Worm (Caenorhabditis elegans) whole organism, early embryonic: ENCODE results near the gene Y45F10D.7.

Experiments
- B0310.2 ChIP-seq: sonication (generic microtip); optimal IDR thresholded peaks from 2 replicates; lab custom pipeline; 2016; ENCODE audit warnings: mild to moderate bottlenecking, missing genetic modification characterization, missing compliant biosample characterization
- aly-1 ChIP-seq: sonication (generic microtip); optimal IDR thresholded peaks from 2 replicates; lab custom pipeline; 2016; ENCODE audit warnings: missing genetic modification characterization, missing compliant biosample characterization
- ama-1 ChIP-seq: fragments of 150-350 bp; optimal IDR thresholded peaks from 2 replicates; lab custom pipeline; 2014
- ceh-36 ChIP-seq: sonication (generic microtip); optimal IDR thresholded peaks from 2 replicates; lab custom pipeline; 2016; ENCODE audit warnings: missing genetic modification characterization, inconsistent platforms, missing compliant biosample characterization
- ets-7 ChIP-seq: sonication (generic microtip); optimal IDR thresholded peaks from 2 replicates; lab custom pipeline; 2016; ENCODE audit warnings: missing genotype, missing genetic modification characterization, missing compliant biosample characterization
- flt-1 ChIP-seq: fragments of 200-800 bp; sonication (Bioruptor generic); IDR thresholded peaks from 2 replicates; pipeline ENCODE4 v1.3.6; 2022; ENCODE audit warnings: missing genetic modification characterization, missing compliant biosample characterization
- hmbx-1 ChIP-seq: sonication (generic microtip); optimal IDR thresholded peaks from 2 replicates; lab custom pipeline; 2016; ENCODE audit warnings: mild to moderate bottlenecking, missing genetic modification characterization, missing compliant biosample characterization
- hmg-4 ChIP-seq: fragments of 200-800 bp; sonication (Bioruptor generic); optimal IDR thresholded peaks from 2 replicates; lab custom pipeline; 2018; ENCODE audit warnings: mild to moderate bottlenecking, missing genetic modification characterization, missing compliant biosample characterization
- pes-1 ChIP-seq: fragments of 200-800 bp; sonication (Bioruptor generic); IDR thresholded peaks from 2 replicates; pipeline ENCODE4 v1.3.6; 2022; ENCODE audit warnings: missing genetic modification reagents, missing genetic modification characterization, missing compliant biosample characterization
- tbx-11 ChIP-seq: fragments of 200-800 bp; sonication (Bioruptor generic); IDR thresholded peaks from 2 replicates; pipeline ENCODE4 v1.3.6; 2022; ENCODE audit warnings: missing genetic modification characterization, missing compliant biosample characterization
- tbx-37 ChIP-seq: fragments of 200-800 bp; sonication (Bioruptor generic); conservative IDR thresholded peaks from 2 replicates; pipeline ENCODE4 v1.3.6; 2022; ENCODE audit warnings: missing genetic modification reagents, missing genetic modification characterization, missing compliant biosample characterization
- tra-4 ChIP-seq: sonication (generic microtip); optimal IDR thresholded peaks from 2 replicates; lab custom pipeline; 2017; ENCODE audit warnings: missing genetic modification characterization, missing compliant biosample characterization

- TF ChIP-seq tra-4 (tag; lab: Kevin White, UChicago) = no peak
- TF ChIP-seq ama-1 (lab: Kevin White, UChicago) = no peak
- TF ChIP-seq tbx-11 (GFP tag; lab: Robert Waterston, UW) = no peak
- no peak for TF ChIP-seq hmbx-1
- TF ChIP-seq ets-7 (tag; lab: Kevin White, UChicago) = no peak
- TF ChIP-seq aly-1 (tag; lab: Kevin White, UChicago) = no peak
- no peak for TF ChIP-seq hmg-4 (GFP tag; lab: Kevin White, UChicago)
- no peak for TF ChIP-seq pes-1
- TF ChIP-seq ceh-36 = no peak
- TF ChIP-seq flt-1 = no peak
- no peak for TF ChIP-seq tbx-37
- TF ChIP-seq B0310.2 (tag; lab: Kevin White, UChicago) = no peak
Observed at ce11 chrIV:13784774-13785173, 3.9 kb upstream of the Y45F10D.7 start.
